Worm (Caenorhabditis elegans) whole organism, young adult: ENCODE data around the gene C18E9.7.

ENCODE experiments used
- C06A6.2 ChIP-seq: fragments of 200-800 bp; sonication (Bioruptor generic); conservative IDR thresholded peaks from 2 replicates; pipeline ENCODE4 v1.3.6; 2022; ENCODE audit warnings: missing genetic modification characterization, missing compliant biosample characterization
- C17E4.6 ChIP-seq: fragments of 200-800 bp; sonication (Bioruptor generic); IDR thresholded peaks from 2 replicates; pipeline ENCODE4 v1.3.6; 2022; ENCODE audit warnings: missing genetic modification reagents, missing genetic modification characterization, missing compliant biosample characterization
- F33H1.4 ChIP-seq: fragments of 200-800 bp; sonication (Bioruptor generic); IDR thresholded peaks from 2 replicates; pipeline ENCODE4 v1.3.6; 2022; ENCODE audit warnings: missing genetic modification reagents, missing genetic modification characterization, missing compliant biosample characterization
- F49E8.2 ChIP-seq: sonication (generic microtip); optimal IDR thresholded peaks from 3 replicates; lab custom pipeline; 2017; ENCODE audit warnings: missing genetic modification characterization, mild to moderate bottlenecking, missing compliant biosample characterization, antibody characterized with exemption, moderate library complexity; ENCODE audit not compliant: insufficient read depth
- K12H6.12 ChIP-seq: fragments of 200-800 bp; sonication (Bioruptor generic); optimal IDR thresholded peaks from 2 replicates; lab custom pipeline; 2018; ENCODE audit warnings: mild to moderate bottlenecking, missing genetic modification characterization, missing compliant biosample characterization
- Y67H2A.10 ChIP-seq: fragments of 200-800 bp; sonication (Bioruptor generic); conservative IDR thresholded peaks from 2 replicates; pipeline ENCODE4 v1.3.6; 2022; ENCODE audit warnings: missing genetic modification reagents, missing genetic modification characterization, missing compliant biosample characterization
- ama-1 ChIP-seq, 3 experiments: fragments of 150-350 bp in 1 of 3; sonication (generic microtip) in 2 of 3; optimal IDR thresholded peaks; 2 replicates each; lab custom pipeline; 2014 to 2018; ENCODE audit warnings: missing biosample characterization in 2 of 3, missing genetic modification characterization in 2 of 3, missing genetic modification reagents in 2 of 3
- atf-7 ChIP-seq: sonication (generic microtip); optimal IDR thresholded peaks from 2 replicates; lab custom pipeline; 2017; ENCODE audit warnings: mild to moderate bottlenecking, missing genetic modification characterization, missing compliant biosample characterization
- athp-1 ChIP-seq: sonication (generic microtip); optimal IDR thresholded peaks from 2 replicates; lab custom pipeline; 2017; ENCODE audit warnings: mild to moderate bottlenecking, missing genetic modification characterization, missing compliant biosample characterization
- attf-5 ChIP-seq: fragments of 200-800 bp; sonication (Bioruptor generic); optimal IDR thresholded peaks from 2 replicates; lab custom pipeline; 2018; ENCODE audit warnings: mild to moderate bottlenecking, missing genetic modification characterization, missing compliant biosample characterization
- bed-1 ChIP-seq: fragments of 200-800 bp; sonication (Bioruptor generic); IDR thresholded peaks from 2 replicates; pipeline ENCODE4 v1.3.6; 2022; ENCODE audit warnings: missing genetic modification reagents, missing genetic modification characterization, missing compliant biosample characterization
- ccch-3 ChIP-seq: fragments of 200-800 bp; sonication (Bioruptor generic); optimal IDR thresholded peaks from 2 replicates; lab custom pipeline; 2018; ENCODE audit warnings: mild to moderate bottlenecking, missing genetic modification characterization, missing compliant biosample characterization
- cebp-1 ChIP-seq, 2 experiments: fragments of 200-800 bp in 1 of 2; sonication (Bioruptor generic) in 1 of 2; sonication (generic microtip) in 1 of 2; IDR thresholded peaks in 1 of 2; optimal IDR thresholded peaks in 1 of 2; 2 replicates each; pipeline versions ENCODE4 v1.3.6 to Lab custom; 2017 to 2022; ENCODE audit warnings: missing compliant biosample characterization in 2 of 2, missing genetic modification characterization in 2 of 2, mild to moderate bottlenecking in 1 of 2, missing genetic modification reagents in 1 of 2, moderate library complexity in 1 of 2
- ceh-27 ChIP-seq: fragments of 200-800 bp; sonication (Bioruptor generic); optimal IDR thresholded peaks from 2 replicates; lab custom pipeline; 2018; ENCODE audit warnings: mild to moderate bottlenecking, missing genetic modification characterization, moderate library complexity, missing compliant biosample characterization
- ceh-40 ChIP-seq: fragments of 200-800 bp; sonication (Bioruptor generic); IDR thresholded peaks from 2 replicates; pipeline ENCODE4 v1.3.6; 2022; ENCODE audit warnings: missing genetic modification characterization, missing compliant biosample characterization
- die-1 ChIP-seq: sonication (generic microtip); optimal IDR thresholded peaks from 2 replicates; lab custom pipeline; 2016; ENCODE audit warnings: missing genotype, mild to moderate bottlenecking, missing genetic modification characterization, missing compliant biosample characterization
- dox-1 ChIP-seq: fragments of 200-800 bp; sonication (Bioruptor generic); IDR thresholded peaks from 2 replicates; pipeline ENCODE4 v1.3.6; 2022; ENCODE audit warnings: missing genetic modification reagents, missing genetic modification characterization, missing compliant biosample characterization
- dpff-1 ChIP-seq: sonication (generic microtip); optimal IDR thresholded peaks from 2 replicates; lab custom pipeline; 2017; ENCODE audit warnings: mild to moderate bottlenecking, missing genetic modification characterization, missing compliant biosample characterization
- dpl-1 ChIP-seq: fragments of 150-350 bp; optimal IDR thresholded peaks from 2 replicates; lab custom pipeline; 2014; ENCODE audit warnings: missing biosample characterization, missing genetic modification reagents, missing genetic modification characterization
- ets-4 ChIP-seq: fragments of 200-800 bp; sonication (Bioruptor generic); optimal IDR thresholded peaks from 2 replicates; lab custom pipeline; 2018; ENCODE audit warnings: mild to moderate bottlenecking, missing genetic modification characterization, missing compliant biosample characterization
- hmg-1.2 ChIP-seq: fragments of 200-800 bp; sonication (Bioruptor generic); IDR thresholded peaks from 2 replicates; pipeline ENCODE4 v1.3.6; 2022; ENCODE audit warnings: missing genetic modification reagents, missing genetic modification characterization, missing compliant biosample characterization
- lag-1 ChIP-seq: fragments of 200-800 bp; sonication (Bioruptor generic); IDR thresholded peaks from 2 replicates; pipeline ENCODE4 v1.3.6; 2022; ENCODE audit warnings: missing genetic modification reagents, missing genetic modification characterization, missing compliant biosample characterization
- madf-3 ChIP-seq: fragments of 200-800 bp; sonication (Bioruptor generic); IDR thresholded peaks from 2 replicates; pipeline ENCODE4 v1.3.6; 2022; ENCODE audit warnings: missing genetic modification reagents, missing genetic modification characterization, missing compliant biosample characterization
- nfya-1 ChIP-seq: sonication (generic microtip); optimal IDR thresholded peaks from 2 replicates; lab custom pipeline; 2017; ENCODE audit warnings: antibody characterized with exemption, missing compliant biosample characterization, missing genetic modification characterization, borderline replicate concordance; ENCODE audit not compliant: insufficient read depth
- nhr-27 ChIP-seq: fragments of 200-800 bp; sonication (Bioruptor generic); optimal IDR thresholded peaks from 2 replicates; lab custom pipeline; 2018; ENCODE audit warnings: mild to moderate bottlenecking, missing genetic modification characterization, moderate library complexity, missing compliant biosample characterization
- pbrm-1 ChIP-seq: fragments of 200-800 bp; sonication (Bioruptor generic); IDR thresholded peaks from 2 replicates; pipeline ENCODE4 v1.3.6; 2022; ENCODE audit warnings: missing genetic modification reagents, missing genetic modification characterization, missing compliant biosample characterization
- rpc-1 ChIP-seq, 2 experiments: fragments of 150-350 bp in 1 of 2; sonication (generic microtip) in 1 of 2; optimal IDR thresholded peaks; 2 replicates each; lab custom pipeline; 2014 to 2018; ENCODE audit warnings: missing biosample characterization in 1 of 2, missing genetic modification characterization in 1 of 2, missing genetic modification reagents in 1 of 2, missing genotype in 1 of 2
- snpc-1.1 ChIP-seq: sonication (generic microtip); optimal IDR thresholded peaks from 2 replicates; lab custom pipeline; 2017; ENCODE audit warnings: missing genetic modification characterization, mild to moderate bottlenecking, missing compliant biosample characterization, antibody characterized with exemption, moderate library complexity, missing genotype, missing genetic modification reagents; ENCODE audit not compliant: insufficient read depth
- snpc-1.3 ChIP-seq: sonication (generic microtip); optimal IDR thresholded peaks from 2 replicates; lab custom pipeline; 2017; ENCODE audit warnings: missing genetic modification characterization, mild to moderate bottlenecking, missing compliant biosample characterization, antibody characterized with exemption, moderate library complexity, missing genotype, missing genetic modification reagents; ENCODE audit not compliant: insufficient read depth
- snpc-3.4 ChIP-seq: sonication (generic microtip); optimal IDR thresholded peaks from 2 replicates; lab custom pipeline; 2017; ENCODE audit warnings: missing genetic modification characterization, mild to moderate bottlenecking, missing compliant biosample characterization, antibody characterized with exemption, moderate library complexity, missing genotype, missing genetic modification reagents
- snpc-4 ChIP-seq, 5 experiments: fragments of 150-350 bp in 1 of 5; sonication (generic microtip) in 4 of 5; optimal IDR thresholded peaks; 2 replicates each; lab custom pipeline; 2014 to 2018; ENCODE audit warnings: missing genetic modification characterization in 5 of 5, missing biosample characterization in 3 of 5, antibody characterized with exemption in 2 of 5, mild to moderate bottlenecking in 2 of 5, missing compliant biosample characterization in 2 of 5, missing genotype in 2 of 5, moderate library complexity in 2 of 5, missing genetic modification reagents in 1 of 5
- sptf-2 ChIP-seq: fragments of 200-800 bp; sonication (Bioruptor generic); optimal IDR thresholded peaks from 2 replicates; lab custom pipeline; 2018; ENCODE audit warnings: mild to moderate bottlenecking, missing genetic modification characterization, missing compliant biosample characterization
- tlf-1 ChIP-seq: fragments of 200-800 bp; sonication (Bioruptor generic); optimal IDR thresholded peaks from 2 replicates; lab custom pipeline; 2018; ENCODE audit warnings: mild to moderate bottlenecking, missing genetic modification characterization, missing compliant biosample characterization
- zim-3 ChIP-seq: sonication (generic microtip); optimal IDR thresholded peaks from 2 replicates; lab custom pipeline; 2017; ENCODE audit warnings: mild to moderate bottlenecking, missing genetic modification characterization, moderate library complexity, missing compliant biosample characterization
- ztf-26 ChIP-seq: sonication (generic microtip); optimal IDR thresholded peaks from 2 replicates; lab custom pipeline; 2017; ENCODE audit warnings: missing genetic modification characterization, missing compliant biosample characterization

Gene C18E9.7

ce11 chrII:9021625-9022024 lies 39.0 kb upstream of the C18E9.7 start (continued):
- TF ChIP-seq bed-1 (GFP tag; lab: Robert Waterston, UW) (no peak), snpc-3.4 (tag; lab: Kevin White, UChicago) (no peak), K12H6.12 (no peak)

- no peak for TF ChIP-seq pbrm-1 (GFP tag; lab: Robert Waterston, UW)
- no peak for TF ChIP-seq C06A6.2 (GFP tag; lab: Robert Waterston, UW)
- no peak for TF ChIP-seq die-1
- no peak for TF ChIP-seq C17E4.6 (GFP tag; lab: Robert Waterston, UW)
Observed at ce11 chrII:9019704-9020103, 37.1 kb upstream of the C18E9.7 start, which contains the start of gene dep-1. TSS of gene dep-1 (minus strand) at chrII:9019798.

ce11 chrII:9017628-9018027 lies 35.0 kb upstream of the C18E9.7 start:
- TF ChIP-seq snpc-4 (GFP tag; optimal IDR thresholded peaks at IDR 0.05; lab: Kevin White, UChicago) (no peak), snpc-4 (tag; optimal IDR thresholded peaks at IDR 0.05; lab: Kevin White, UChicago) (no peak), ztf-26 (tag; lab: Kevin White, UChicago) (no peak), ceh-27 (GFP tag; lab: Kevin White, UChicago) (no peak), nhr-27 (tag; lab: Kevin White, UChicago) (no peak), tlf-1 (GFP tag; lab: Kevin White, UChicago) (no peak), snpc-3.4 (tag; lab: Kevin White, UChicago) (no peak), F33H1.4 (GFP tag; lab: Robert Waterston, UW) (no peak), ama-1 (optimal IDR thresholded peaks at IDR 0.05; lab: Kevin White, UChicago) (no peak), ama-1 (GFP tag; optimal IDR thresholded peaks at IDR 0.05; lab: Kevin White, UChicago) (no peak), zim-3 (tag; lab: Kevin White, UChicago) (no peak), hmg-1.2 (GFP tag; lab: Robert Waterston, UW) (no peak), dpl-1 (GFP tag; lab: Kevin White, UChicago) (no peak), F49E8.2 (tag; lab: Kevin White, UChicago) (no peak), dpff-1 (tag; lab: Kevin White, UChicago) (no peak), ccch-3 (GFP tag; lab: Kevin White, UChicago) (no peak), ets-4 (GFP tag; lab: Kevin White, UChicago) (no peak), cebp-1 (GFP tag; IDR thresholded peaks at IDR 0.05; lab: Robert Waterston, UW) (no peak), cebp-1 (tag; optimal IDR thresholded peaks at IDR 0.05; lab: Kevin White, UChicago) (no peak), lag-1 (no peak)

ce11 chrII:9014877-9015505 lies 32.4 kb upstream of the C18E9.7 start:
- TF ChIP-seq madf-3 (GFP tag; lab: Robert Waterston, UW) (no peak), dox-1 (GFP tag; lab: Robert Waterston, UW) (0 out of 2 replicates have a peak, but pooled peaks have one; percentile 9)
- TF ChIP-seq, all 124 proteins: peak for 1

ce11 chrII:9014188-9014587 lies 31.6 kb upstream of the C18E9.7 start:
- no peak for TF ChIP-seq attf-5
- no peak for TF ChIP-seq ceh-40 (GFP tag; lab: Robert Waterston, UW)
- no peak for TF ChIP-seq F49E8.2 (tag; lab: Kevin White, UChicago)
- no peak for TF ChIP-seq nfya-1 (tag; lab: Kevin White, UChicago)
- TF ChIP-seq snpc-1.3 (tag; lab: Kevin White, UChicago) = no peak
- TF ChIP-seq athp-1 (tag; lab: Kevin White, UChicago) = no peak
- TF ChIP-seq snpc-3.4 (tag; lab: Kevin White, UChicago) = no peak
- TF ChIP-seq rpc-1 (optimal IDR thresholded peaks at IDR 0.05; lab: Kevin White, UChicago) = no peak
- TF ChIP-seq rpc-1 (tag; optimal IDR thresholded peaks at IDR 0.05; lab: Kevin White, UChicago) = no peak
- no peak for TF ChIP-seq atf-7 (tag; lab: Kevin White, UChicago)
- TF ChIP-seq ama-1 (optimal IDR thresholded peaks at IDR 0.05; lab: Kevin White, UChicago) = no peak
- TF ChIP-seq ama-1 (GFP tag; optimal IDR thresholded peaks at IDR 0.05; lab: Kevin White, UChicago) = no peak
- TF ChIP-seq snpc-1.1 = no peak
- TF ChIP-seq Y67H2A.10 (GFP tag; lab: Robert Waterston, UW) = no peak
- no peak for TF ChIP-seq sptf-2 (GFP tag; lab: Kevin White, UChicago)
